Fruit fly (Drosophila melanogaster) whole organism, embryonic: ENCODE measurements around the gene Bap111.

Source experiments
- CG11085 ChIP-seq: fragments of 200-800 bp; sonication (Bioruptor generic); IDR thresholded peaks from 2 replicates; pipeline ENCODE4 v1.3.6; 2022; ENCODE audit warnings: missing biosample characterization, missing genetic modification characterization
- CG11696 ChIP-seq: fragments of 200-800 bp; sonication (Bioruptor generic); IDR thresholded peaks from 2 replicates; pipeline ENCODE4 v1.3.6; 2022; ENCODE audit warnings: missing biosample characterization, missing genetic modification characterization
- CG12659 ChIP-seq: fragments of 200-800 bp; sonication (Bioruptor generic); optimal IDR thresholded peaks from 3 replicates; lab custom pipeline; 2017; ENCODE audit warnings: mild to moderate bottlenecking, missing biosample characterization, missing genetic modification reagents, missing genetic modification characterization
- CG13287 ChIP-seq: fragments of 200-800 bp; sonication (Bioruptor generic); IDR thresholded peaks from 2 replicates; pipeline ENCODE4 v1.3.6; 2022; ENCODE audit warnings: missing biosample characterization, missing genetic modification characterization; ENCODE audit not compliant: partially characterized antibody
- CG1529 ChIP-seq: fragments of 200-800 bp; sonication (Bioruptor generic); optimal IDR thresholded peaks from 3 replicates; lab custom pipeline; 2018; ENCODE audit warnings: missing biosample characterization, missing genetic modification characterization
- CG15601 ChIP-seq: fragments of 200-800 bp; sonication (Bioruptor generic); optimal IDR thresholded peaks from 3 replicates; lab custom pipeline; 2019; ENCODE audit warnings: missing biosample characterization, mild to moderate bottlenecking, missing genetic modification characterization, moderate library complexity
- CG15696 ChIP-seq: fragments of 200-800 bp; sonication (Bioruptor generic); optimal IDR thresholded peaks from 2 replicates; lab custom pipeline; 2019; ENCODE audit warnings: missing biosample characterization, mild to moderate bottlenecking, missing genetic modification characterization, moderate library complexity
- CG16779 ChIP-seq: fragments of 200-800 bp; sonication (Bioruptor generic); IDR thresholded peaks from 2 replicates; pipeline ENCODE4 v1.3.6; 2022; ENCODE audit warnings: missing biosample characterization, missing genetic modification characterization
- CG17361 ChIP-seq: fragments of 200-800 bp; sonication (Bioruptor generic); IDR thresholded peaks from 3 replicates; pipeline ENCODE4 v1.3.6; 2022; ENCODE audit warnings: missing biosample characterization, missing genetic modification characterization
- CG18262 ChIP-seq: fragments of 200-800 bp; optimal IDR thresholded peaks from 3 replicates; lab custom pipeline; 2019; ENCODE audit warnings: missing biosample characterization, mild to moderate bottlenecking, missing genetic modification characterization, moderate library complexity
- CG1832 ChIP-seq: fragments of 200-800 bp; sonication (Bioruptor generic); optimal IDR thresholded peaks from 2 replicates; lab custom pipeline; 2017; ENCODE audit warnings: missing biosample characterization, mild to moderate bottlenecking, missing genetic modification characterization, inconsistent platforms
- CG2875 ChIP-seq: fragments of 200-800 bp; sonication (Bioruptor generic); optimal IDR thresholded peaks from 2 replicates; lab custom pipeline; 2017; ENCODE audit warnings: missing biosample characterization, mild to moderate bottlenecking, missing genetic modification characterization, missing genetic modification reagents
- CG3065 ChIP-seq: fragments of 200-800 bp; sonication (Bioruptor generic); optimal IDR thresholded peaks from 2 replicates; lab custom pipeline; 2016; ENCODE audit warnings: missing biosample characterization, missing genetic modification characterization
- CG6654 ChIP-seq: fragments of 200-800 bp; sonication (Bioruptor generic); optimal IDR thresholded peaks from 2 replicates; lab custom pipeline; 2017; ENCODE audit warnings: missing biosample characterization, mild to moderate bottlenecking, missing genetic modification characterization
- CG8281 ChIP-seq: fragments of 200-800 bp; sonication (Bioruptor generic); optimal IDR thresholded peaks from 2 replicates; lab custom pipeline; 2018; ENCODE audit warnings: missing biosample characterization, mild to moderate bottlenecking, missing genetic modification characterization, moderate library complexity
- CG9437 ChIP-seq: fragments of 200-800 bp; sonication (Bioruptor generic); optimal IDR thresholded peaks from 2 replicates; lab custom pipeline; 2018; ENCODE audit warnings: missing biosample characterization, mild to moderate bottlenecking, missing genetic modification characterization
- CG9876 ChIP-seq: fragments of 200-800 bp; sonication (Bioruptor generic); optimal IDR thresholded peaks from 2 replicates; lab custom pipeline; 2016; ENCODE audit warnings: missing biosample characterization, missing genetic modification characterization
- D19B ChIP-seq: fragments of 200-800 bp; sonication (Bioruptor generic); optimal IDR thresholded peaks from 2 replicates; lab custom pipeline; 2017; ENCODE audit warnings: missing biosample characterization, mild to moderate bottlenecking, missing genetic modification characterization
- Fer1 ChIP-seq: fragments of 200-800 bp; sonication (Bioruptor generic); optimal IDR thresholded peaks from 2 replicates; lab custom pipeline; 2017; ENCODE audit warnings: missing biosample characterization, mild to moderate bottlenecking, missing genetic modification characterization
- HLH54F ChIP-seq: fragments of 200-800 bp; sonication (Bioruptor generic); optimal IDR thresholded peaks from 3 replicates; lab custom pipeline; 2016; ENCODE audit warnings: missing biosample characterization, missing genetic modification characterization
- HLHmδ ChIP-seq: fragments of 200-800 bp; sonication (Bioruptor generic); optimal IDR thresholded peaks from 2 replicates; lab custom pipeline; 2018; ENCODE audit warnings: missing biosample characterization, mild to moderate bottlenecking, missing genetic modification characterization, moderate library complexity
- Hr51 ChIP-seq, 2 experiments: fragments of 200-800 bp; sonication (Bioruptor generic); optimal IDR thresholded peaks; 2 replicates in 1 of 2; 3 replicates in 1 of 2; lab custom pipeline; 2016 to 2018; ENCODE audit warnings: missing biosample characterization in 2 of 2, missing genetic modification characterization in 2 of 2, mild to moderate bottlenecking in 1 of 2, moderate library complexity in 1 of 2
- Mes4 ChIP-seq: fragments of 200-800 bp; sonication (Bioruptor generic); optimal IDR thresholded peaks from 2 replicates; lab custom pipeline; 2016; ENCODE audit warnings: missing biosample characterization, missing genetic modification characterization
- NfI ChIP-seq: fragments of 200-800 bp; sonication (Bioruptor generic); optimal IDR thresholded peaks from 3 replicates; lab custom pipeline; 2018; ENCODE audit warnings: missing biosample characterization, mild to moderate bottlenecking, missing genetic modification characterization, moderate library complexity
- Oaz ChIP-seq: fragments of 200-800 bp; sonication (Bioruptor generic); IDR thresholded peaks from 2 replicates; pipeline ENCODE4 v1.3.6; 2022; ENCODE audit warnings: missing biosample characterization, missing genetic modification characterization
- Oli ChIP-seq: fragments of 200-800 bp; sonication (Bioruptor generic); optimal IDR thresholded peaks from 2 replicates; lab custom pipeline; 2018; ENCODE audit warnings: missing biosample characterization, mild to moderate bottlenecking, missing genetic modification characterization, moderate library complexity
- PHDP ChIP-seq: fragments of 200-800 bp; sonication (Bioruptor generic); optimal IDR thresholded peaks from 3 replicates; lab custom pipeline; 2018; ENCODE audit warnings: missing biosample characterization, mild to moderate bottlenecking, missing genetic modification characterization, moderate library complexity
- Six4 ChIP-seq: fragments of 200-800 bp; sonication (Bioruptor generic); optimal IDR thresholded peaks from 2 replicates; lab custom pipeline; 2016; ENCODE audit warnings: missing biosample characterization, missing genetic modification characterization
- Sry-δ ChIP-seq: fragments of 200-800 bp; sonication (Bioruptor generic); optimal IDR thresholded peaks from 2 replicates; lab custom pipeline; 2016; ENCODE audit warnings: missing biosample characterization, missing genetic modification characterization
- Xbp1 ChIP-seq: fragments of 200-800 bp; sonication (Bioruptor generic); optimal IDR thresholded peaks from 3 replicates; lab custom pipeline; 2016; ENCODE audit warnings: missing biosample characterization, mild to moderate bottlenecking, missing genetic modification characterization
- Xrp1 ChIP-seq: fragments of 200-800 bp; sonication (Bioruptor generic); IDR thresholded peaks from 2 replicates; pipeline ENCODE4 v1.3.6; 2022; ENCODE audit warnings: missing biosample characterization, missing genetic modification characterization
- bcd ChIP-seq: fragments of 200-800 bp; sonication (Bioruptor generic); optimal IDR thresholded peaks from 2 replicates; lab custom pipeline; 2017; ENCODE audit warnings: missing biosample characterization, mild to moderate bottlenecking, missing genetic modification characterization
- croc ChIP-seq: fragments of 200-800 bp; sonication (Bioruptor generic); conservative IDR thresholded peaks from 3 replicates; pipeline ENCODE4 v1.3.6; 2022; ENCODE audit warnings: missing biosample characterization, missing genetic modification characterization
- dpn ChIP-seq, 2 experiments: fragments of 200-800 bp; sonication (Bioruptor generic); optimal IDR thresholded peaks; 3 replicates each; lab custom pipeline; 2016; ENCODE audit warnings: missing biosample characterization in 2 of 2, missing genetic modification characterization in 2 of 2
- eyg ChIP-seq: fragments of 200-800 bp; sonication (Bioruptor generic); optimal IDR thresholded peaks from 3 replicates; lab custom pipeline; 2016; ENCODE audit warnings: missing biosample characterization, missing genetic modification characterization
- jigr1 ChIP-seq: fragments of 200-800 bp; sonication (Bioruptor generic); IDR thresholded peaks from 3 replicates; pipeline ENCODE4 v1.3.6; 2022; ENCODE audit warnings: missing biosample characterization, missing genetic modification characterization
- lov ChIP-seq, 2 experiments: fragments of 200-800 bp in 1 of 2; fragments of >200 bp in 1 of 2; sonication (Bioruptor generic) in 1 of 2; IDR thresholded peaks in 1 of 2; optimal IDR thresholded peaks in 1 of 2; 2 replicates in 1 of 2; 3 replicates in 1 of 2; pipeline versions ENCODE4 v1.3.6 to Lab custom; 2017 to 2022; ENCODE audit warnings: missing biosample characterization in 1 of 2, missing genetic modification characterization in 1 of 2
- maf-S ChIP-seq: fragments of 200-800 bp; sonication (Bioruptor generic); optimal IDR thresholded peaks from 2 replicates; lab custom pipeline; 2016; ENCODE audit warnings: missing biosample characterization, missing genetic modification characterization
- mirr ChIP-seq: fragments of 200-800 bp; sonication (Bioruptor generic); optimal IDR thresholded peaks from 3 replicates; lab custom pipeline; 2018; ENCODE audit warnings: missing biosample characterization, mild to moderate bottlenecking, missing genetic modification characterization
- nerfin-1 ChIP-seq: fragments of 200-800 bp; sonication (Bioruptor generic); optimal IDR thresholded peaks from 3 replicates; lab custom pipeline; 2019; ENCODE audit warnings: missing biosample characterization, mild to moderate bottlenecking, missing genetic modification characterization, moderate library complexity
- nmo ChIP-seq: fragments of 200-800 bp; sonication (Bioruptor generic); optimal IDR thresholded peaks from 2 replicates; lab custom pipeline; 2018; ENCODE audit warnings: missing biosample characterization, mild to moderate bottlenecking, missing genetic modification characterization, moderate library complexity
- otp ChIP-seq: fragments of 200-800 bp; sonication (Bioruptor generic); IDR thresholded peaks from 3 replicates; pipeline ENCODE4, ENCODE4 v1.3.6; 2022; ENCODE audit warnings: missing biosample characterization, missing genetic modification characterization
- peb ChIP-seq: fragments of 200-800 bp; sonication (Bioruptor generic); IDR thresholded peaks from 2 replicates; pipeline ENCODE4 v1.3.6; 2022; ENCODE audit warnings: missing biosample characterization, missing genetic modification characterization
- prd ChIP-seq, 3 experiments: fragments of >200 bp in 2 of 3; fragments of 200-800 bp in 1 of 3; sonication (Bioruptor generic) in 1 of 3; optimal IDR thresholded peaks in 2 of 3; IDR thresholded peaks in 1 of 3; 2 replicates in 2 of 3; 3 replicates in 1 of 3; pipeline versions ENCODE4 v1.3.6 to Lab custom; 2017 to 2022; ENCODE audit warnings: missing biosample characterization in 1 of 3, missing genetic modification characterization in 1 of 3
- pros ChIP-seq: fragments of 200-800 bp; sonication (Bioruptor generic); optimal IDR thresholded peaks from 3 replicates; lab custom pipeline; 2019; ENCODE audit warnings: missing biosample characterization, mild to moderate bottlenecking, missing genetic modification characterization, moderate library complexity
- sens ChIP-seq: fragments of 200-800 bp; sonication (Bioruptor generic); peaks from one replicate; lab custom pipeline; 2016; ENCODE audit warnings: missing biosample characterization, missing genetic modification characterization
- sna ChIP-seq: fragments of 200-800 bp; sonication (Bioruptor generic); IDR thresholded peaks from 2 replicates; pipeline ENCODE4 v1.3.6; 2022; ENCODE audit warnings: missing biosample characterization, missing genetic modification characterization; ENCODE audit not compliant: partially characterized antibody
- sqz ChIP-seq: fragments of 200-800 bp; sonication (Bioruptor generic); optimal IDR thresholded peaks from 3 replicates; lab custom pipeline; 2018; ENCODE audit warnings: missing biosample characterization, mild to moderate bottlenecking, missing genetic modification characterization
- ssp ChIP-seq: fragments of 200-800 bp; sonication (Bioruptor generic); IDR thresholded peaks from 2 replicates; pipeline ENCODE4 v1.3.6; 2022; ENCODE audit warnings: missing biosample characterization, missing genetic modification characterization

Bap111 gene

DNA sequence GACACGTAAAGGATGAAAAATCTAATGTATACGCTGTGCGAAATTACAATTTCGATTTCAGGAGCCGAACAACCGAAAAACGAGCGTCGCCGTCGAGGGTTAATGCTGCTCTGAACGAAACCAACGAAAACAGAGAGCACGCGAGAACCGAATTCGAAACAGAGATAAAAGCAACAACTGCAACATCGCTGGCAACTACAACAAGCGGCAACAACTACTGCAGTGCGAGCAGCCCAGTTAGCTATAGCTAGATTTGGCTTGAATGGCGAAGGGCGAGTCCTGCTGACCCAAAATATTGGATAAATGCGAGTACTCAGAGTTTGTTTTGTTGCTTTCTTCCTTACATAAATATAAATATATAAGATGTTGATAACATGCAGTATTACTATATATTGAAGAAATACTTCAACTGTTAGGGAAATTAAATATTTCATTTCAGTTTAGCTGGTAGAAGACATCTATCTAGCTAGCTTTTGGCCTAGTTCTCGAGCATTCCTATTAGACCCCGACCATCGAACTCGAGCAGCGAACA lies 14.1 kb upstream of the Bap111 start, which contains the start of gene fend (continued):
- TF ChIP-seq nerfin-1 (tag; lab: Kevin White, UChicago) = peak; percentile 35
- no peak for TF ChIP-seq Oaz (GFP tag; lab: Robert Waterston, UW)
- TF ChIP-seq Mes4 (GFP tag; lab: Kevin White, UChicago) = no peak
- TF ChIP-seq lov (optimal IDR thresholded peaks at IDR 0.05; lab: Kevin White, UChicago) = peak; percentile 51
- TF ChIP-seq lov (GFP tag; IDR thresholded peaks at IDR 0.05; lab: Robert Waterston, UW) = 0 out of 3 replicates have a peak, but pooled peaks have one; percentile 5
- no peak for TF ChIP-seq CG11696 (GFP tag; lab: Robert Waterston, UW)
- TF ChIP-seq CG11085 (GFP tag; lab: Robert Waterston, UW) = no peak
- no peak for TF ChIP-seq CG2875 (GFP tag; lab: Kevin White, UChicago)
- no peak for TF ChIP-seq CG3065 (GFP tag; lab: Kevin White, UChicago)
- TF ChIP-seq Hr51 (GFP tag; optimal IDR thresholded peaks at IDR 0.05; lab: Kevin White, UChicago) = peak; percentile 7 to 53
- TF ChIP-seq CG12659 (GFP tag; lab: Kevin White, UChicago) = peak; percentile 43
- TF ChIP-seq Xrp1 (GFP tag; lab: Robert Waterston, UW) = peak; percentile 28; the same call in 1 of the 2 replicates
- peak; percentile 11 for TF ChIP-seq CG15696 (tag; lab: Kevin White, UChicago)
- TF ChIP-seq Fer1 (GFP tag; lab: Kevin White, UChicago) = peak; percentile 63
- no peak for TF ChIP-seq sna (GFP tag; lab: Robert Waterston, UW)
- no peak for TF ChIP-seq croc (GFP tag; lab: Robert Waterston, UW)
- TF ChIP-seq PHDP (tag; lab: Kevin White, UChicago) = peak; percentile 25
- TF ChIP-seq HLHmδ (GFP tag; lab: Kevin White, UChicago) = no peak
- no peak for TF ChIP-seq otp (GFP tag; lab: Robert Waterston, UW)
- peak; percentile 61 for TF ChIP-seq CG18262 (tag; lab: Kevin White, UChicago)
- peak; percentile 24 for TF ChIP-seq Oli
- TF ChIP-seq CG8281 (tag; lab: Kevin White, UChicago) = peak; percentile 8
- TF ChIP-seq CG15601 (tag; lab: Kevin White, UChicago) = no peak
- TF ChIP-seq ssp (GFP tag; lab: Robert Waterston, UW) = no peak
- TF ChIP-seq HLH54F (GFP tag; lab: Kevin White, UChicago) = no peak
- no peak for TF ChIP-seq prd (optimal IDR thresholded peaks at IDR 0.05; lab: Kevin White, UChicago)
- peak; percentile 27; the same call in 1 of the 3 replicates for TF ChIP-seq prd (GFP tag; IDR thresholded peaks at IDR 0.05; lab: Robert Waterston, UW)
- no peak for TF ChIP-seq CG9437 (GFP tag; lab: Kevin White, UChicago)
- TF ChIP-seq sens (GFP tag; lab: Kevin White, UChicago) = peak; percentile 77
- TF ChIP-seq peb (GFP tag; lab: Robert Waterston, UW) = no peak
- TF ChIP-seq dpn (GFP tag; optimal IDR thresholded peaks at IDR 0.05; lab: Kevin White, UChicago) = peak in 1 of 2 experiments; percentile 22
- no peak for TF ChIP-seq CG9876
- TF ChIP-seq CG17361 (GFP tag; lab: Robert Waterston, UW) = peak; percentile 67; the same call in 2 of the 3 replicates
- TF ChIP-seq CG13287 (GFP tag; lab: Robert Waterston, UW) = no peak
- peak; percentile 48 for TF ChIP-seq bcd (GFP tag; lab: Kevin White, UChicago)
- no peak for TF ChIP-seq CG1832 (GFP tag; lab: Kevin White, UChicago)
- peak; percentile 43 for TF ChIP-seq nmo
- no peak for TF ChIP-seq D19B
- no peak for TF ChIP-seq Xbp1
- peak; percentile 32 for TF ChIP-seq sqz (GFP tag; lab: Kevin White, UChicago)
- no peak for TF ChIP-seq Sry-δ (GFP tag; lab: Kevin White, UChicago)
- TF ChIP-seq Six4 (GFP tag; lab: Kevin White, UChicago) = peak; percentile 18
- peak; percentile 22 for TF ChIP-seq pros
- TF ChIP-seq CG6654 (GFP tag; lab: Kevin White, UChicago) = no peak
- no peak for TF ChIP-seq CG16779 (GFP tag; lab: Robert Waterston, UW)
- TF ChIP-seq mirr = no peak
- peak; percentile 44 for TF ChIP-seq NfI (GFP tag; lab: Kevin White, UChicago)
- no peak for TF ChIP-seq maf-S
- no peak for TF ChIP-seq eyg (GFP tag; lab: Kevin White, UChicago)
- TF ChIP-seq CG1529 (GFP tag; lab: Kevin White, UChicago) = peak; percentile 17
- no peak for TF ChIP-seq jigr1
